Worm (Caenorhabditis elegans) whole organism, early embryonic: ENCODE measurements around the gene srx-21.

Experiments
- B0310.2 ChIP-seq: sonication (generic microtip); optimal IDR thresholded peaks from 2 replicates; lab custom pipeline; 2016; ENCODE audit warnings: mild to moderate bottlenecking, missing genetic modification characterization, missing compliant biosample characterization
- aly-1 ChIP-seq: sonication (generic microtip); optimal IDR thresholded peaks from 2 replicates; lab custom pipeline; 2016; ENCODE audit warnings: missing genetic modification characterization, missing compliant biosample characterization
- ama-1 ChIP-seq: fragments of 150-350 bp; optimal IDR thresholded peaks from 2 replicates; lab custom pipeline; 2014
- hmg-4 ChIP-seq: fragments of 200-800 bp; sonication (Bioruptor generic); optimal IDR thresholded peaks from 2 replicates; lab custom pipeline; 2018; ENCODE audit warnings: mild to moderate bottlenecking, missing genetic modification characterization, missing compliant biosample characterization
- pes-1 ChIP-seq: fragments of 200-800 bp; sonication (Bioruptor generic); IDR thresholded peaks from 2 replicates; pipeline ENCODE4 v1.3.6; 2022; ENCODE audit warnings: missing genetic modification reagents, missing genetic modification characterization, missing compliant biosample characterization
- scrt-1 ChIP-seq: fragments of 200-800 bp; sonication (Bioruptor generic); IDR thresholded peaks from 2 replicates; pipeline ENCODE4 v1.3.6; 2022; ENCODE audit warnings: missing genetic modification characterization, missing compliant biosample characterization
- sea-1 ChIP-seq: fragments of 200-800 bp; sonication (Bioruptor generic); conservative IDR thresholded peaks from 2 replicates; pipeline ENCODE4 v1.3.6; 2022; ENCODE audit warnings: missing genetic modification characterization, missing compliant biosample characterization
- tra-4 ChIP-seq: sonication (generic microtip); optimal IDR thresholded peaks from 2 replicates; lab custom pipeline; 2017; ENCODE audit warnings: missing genetic modification characterization, missing compliant biosample characterization

DNA sequence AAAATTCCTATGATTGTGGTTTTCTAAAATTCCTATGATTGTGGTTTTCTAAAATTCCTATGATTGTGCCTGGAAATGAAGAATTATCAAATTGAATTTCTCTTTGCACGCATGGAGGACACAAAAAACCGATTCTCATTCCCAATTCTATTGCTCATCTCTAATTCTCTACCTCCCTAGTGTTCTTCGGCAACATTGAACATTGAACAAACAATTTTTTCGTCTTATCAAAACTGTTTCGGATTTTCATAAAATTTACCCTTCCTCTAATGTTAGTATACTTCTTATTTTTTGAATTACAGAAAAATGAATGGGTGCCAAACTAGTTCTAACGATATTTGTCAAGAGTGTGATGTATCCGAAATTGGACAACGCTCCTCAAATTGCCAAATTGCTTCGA lies 40.6 kb upstream of the srx-21 start, which contains the start of gene pals-31:
- TF ChIP-seq pes-1 (no peak), ama-1 (lab: Kevin White, UChicago) (no peak), sea-1 (no peak), tra-4 (tag; lab: Kevin White, UChicago) (no peak), hmg-4 (GFP tag; lab: Kevin White, UChicago) (no peak), scrt-1 (no peak), aly-1 (tag; lab: Kevin White, UChicago) (no peak), B0310.2 (tag; lab: Kevin White, UChicago) (no peak)
